ENCODE assay signal across 1 fruit fly cellular context in the genomic region with DNA sequence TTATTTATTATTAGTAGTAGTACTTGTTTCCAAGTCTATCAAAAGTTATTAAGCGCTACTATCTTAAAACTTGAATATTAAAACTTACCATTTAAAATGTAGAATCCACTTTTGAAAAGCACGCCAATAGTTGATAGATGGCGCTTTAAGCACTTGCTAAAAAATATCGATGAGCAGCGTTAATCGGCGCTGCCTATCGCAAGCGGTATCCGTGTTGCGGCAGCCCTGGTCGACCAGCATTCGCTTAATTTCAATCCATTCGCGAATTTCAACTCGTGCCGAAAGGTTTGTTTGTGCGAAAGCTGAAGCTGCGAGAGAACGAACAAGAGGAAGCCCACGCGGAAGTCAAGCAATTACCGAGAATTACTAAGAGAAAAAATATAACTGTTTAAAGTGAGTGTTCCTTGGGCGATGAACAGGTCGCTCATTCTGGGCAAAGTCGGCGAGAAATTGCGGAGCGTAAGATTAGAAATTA.
TF ChIP-seq lines count a peak whose summit lies in the region.

A gene (plus strand): TSS at position 253 of the 475 bp plus-strand sequence.

TF ChIP-seq in whole organism, embryonic, 481 proteins besides CTCF, POLR2A, EP300 and RAD21 (continued from another document and continues in another):
- TF ChIP-seq CG14965 (GFP tag; optimal IDR thresholded peaks at IDR 0.05; lab: Kevin White, UChicago; ENCODE audit: borderline replicate concordance) (no peak), org-1 (GFP tag; optimal IDR thresholded peaks at IDR 0.05; lab: Kevin White, UChicago) (no peak), gcm2 (GFP tag; optimal IDR thresholded peaks at IDR 0.05; lab: Kevin White, UChicago) (no peak), CG2120 (GFP tag; optimal IDR thresholded peaks at IDR 0.05; lab: Kevin White, UChicago) (peak; percentile 41), CG7839 (tag; optimal IDR thresholded peaks at IDR 0.05; lab: Kevin White, UChicago) (peak; percentile 3), gcm (GFP tag; optimal IDR thresholded peaks at IDR 0.05; lab: Kevin White, UChicago) (no peak), Mes4 (GFP tag; optimal IDR thresholded peaks at IDR 0.05; lab: Kevin White, UChicago) (no peak), CG9215 (GFP tag; IDR thresholded peaks at IDR 0.05; lab: Robert Waterston, UW) (0 out of 2 replicates have a peak, but pooled peaks have one; percentile 7), CG7928 (GFP tag; optimal IDR thresholded peaks at IDR 0.05; lab: Kevin White, UChicago) (peak; percentile 95), nmo (GFP tag; optimal IDR thresholded peaks at IDR 0.05; lab: Kevin White, UChicago) (peak; percentile 13), CG11093 (GFP tag; IDR thresholded peaks at IDR 0.05; lab: Robert Waterston, UW) (no peak), ham (GFP tag; IDR thresholded peaks at IDR 0.05; lab: Robert Waterston, UW) (no peak), CG32767 (GFP tag; IDR thresholded peaks at IDR 0.05; lab: Robert Waterston, UW) (no peak), CG1233 (GFP tag; optimal IDR thresholded peaks at IDR 0.05; lab: Kevin White, UChicago) (no peak), Sox100B (GFP tag; optimal IDR thresholded peaks at IDR 0.05; lab: Kevin White, UChicago) (no peak), CG8924 (tag; optimal IDR thresholded peaks at IDR 0.05; lab: Kevin White, UChicago) (no peak), gsb (GFP tag; IDR thresholded peaks at IDR 0.05; lab: Robert Waterston, UW) (no peak), CG11696 (GFP tag; IDR thresholded peaks at IDR 0.05; lab: Robert Waterston, UW) (no peak), ci (GFP tag; IDR thresholded peaks at IDR 0.05; lab: Robert Waterston, UW) (peak; percentile 36; the same call in 1 of the 3 replicates), Antp (GFP tag; optimal IDR thresholded peaks at IDR 0.05; lab: Kevin White, UChicago) (no peak), sqz (GFP tag; optimal IDR thresholded peaks at IDR 0.05; lab: Kevin White, UChicago) (no peak), CG13624 (GFP tag; optimal IDR thresholded peaks at IDR 0.05; lab: Kevin White, UChicago) (no peak), CG42726 (GFP tag; IDR thresholded peaks at IDR 0.05; lab: Robert Waterston, UW; ENCODE audit: partially characterized antibody) (peak; percentile 86), tx (GFP tag; optimal IDR thresholded peaks at IDR 0.05; lab: Kevin White, UChicago) (no peak), seq (GFP tag; IDR thresholded peaks at IDR 0.05; lab: Robert Waterston, UW) (no peak), pum (GFP tag; optimal IDR thresholded peaks at IDR 0.05; lab: Kevin White, UChicago) (no peak), Fer1 (GFP tag; optimal IDR thresholded peaks at IDR 0.05; lab: Kevin White, UChicago) (peak; percentile 8), TFAM (GFP tag; optimal IDR thresholded peaks at IDR 0.05; lab: Kevin White, UChicago) (no peak), Pdp1 (GFP tag; optimal IDR thresholded peaks at IDR 0.05; lab: Kevin White, UChicago) (peak in 1 of 2 experiments; percentile 9), Jarid2 (GFP tag; optimal IDR thresholded peaks at IDR 0.05; lab: Kevin White, UChicago) (peak; percentile 60), Hmr (GFP tag; optimal IDR thresholded peaks at IDR 0.05; lab: Kevin White, UChicago) (peak; percentile 40), CG2202 (tag; optimal IDR thresholded peaks at IDR 0.05; lab: Kevin White, UChicago) (no peak), Bgb (GFP tag; IDR thresholded peaks at IDR 0.05; lab: Robert Waterston, UW; ENCODE audit: partially characterized antibody) (peak; percentile 87), CG18476 (GFP tag; optimal IDR thresholded peaks at IDR 0.05; lab: Kevin White, UChicago) (no peak), NC2β (GFP tag; optimal IDR thresholded peaks at IDR 0.05; lab: Kevin White, UChicago) (no peak), CG12219 (GFP tag; optimal IDR thresholded peaks at IDR 0.05; lab: Kevin White, UChicago) (no peak), CG8478 (optimal IDR thresholded peaks at IDR 0.05; lab: Kevin White, UChicago) (no peak), zfh2 (GFP tag; optimal IDR thresholded peaks at IDR 0.05; lab: Kevin White, UChicago) (no peak), bcd (GFP tag; optimal IDR thresholded peaks at IDR 0.05; lab: Kevin White, UChicago) (peak; percentile 56), HLH4C (GFP tag; IDR thresholded peaks at IDR 0.05; lab: Robert Waterston, UW; ENCODE audit: partially characterized antibody) (peak; percentile 74), CG8281 (tag; optimal IDR thresholded peaks at IDR 0.05; lab: Kevin White, UChicago) (no peak), D19B (GFP tag; optimal IDR thresholded peaks at IDR 0.05; lab: Kevin White, UChicago) (no peak), Dek (tag; optimal IDR thresholded peaks at IDR 0.05; lab: Kevin White, UChicago) (peak; percentile 13), Dll (GFP tag; IDR thresholded peaks at IDR 0.05; lab: Robert Waterston, UW; ENCODE audit: partially characterized antibody) (peak; percentile 75), Usf (GFP tag; optimal IDR thresholded peaks at IDR 0.05; lab: Kevin White, UChicago) (no peak), ERR (GFP tag; optimal IDR thresholded peaks at IDR 0.05; lab: Kevin White, UChicago) (no peak), ranshi (GFP tag; IDR thresholded peaks at IDR 0.05; lab: Robert Waterston, UW) (0 out of 2 replicates have a peak, but pooled peaks have one; percentile 20), CG10209 (GFP tag; optimal IDR thresholded peaks at IDR 0.05; lab: Kevin White, UChicago) (no peak), Atf3 (GFP tag; optimal IDR thresholded peaks at IDR 0.05; lab: Kevin White, UChicago) (no peak), CG15696 (tag; optimal IDR thresholded peaks at IDR 0.05; lab: Kevin White, UChicago) (no peak), Chrac-16 (GFP tag; optimal IDR thresholded peaks at IDR 0.05; lab: Kevin White, UChicago) (no peak), CrebB (tag; optimal IDR thresholded peaks at IDR 0.05; lab: Kevin White, UChicago) (no peak), unpg (GFP tag; optimal IDR thresholded peaks at IDR 0.05; lab: Kevin White, UChicago) (no peak), Sox102F (GFP tag; optimal IDR thresholded peaks at IDR 0.05; lab: Kevin White, UChicago) (no peak), sd (tag; optimal IDR thresholded peaks at IDR 0.05; lab: Kevin White, UChicago) (no peak), dm (GFP tag; optimal IDR thresholded peaks at IDR 0.05; lab: Kevin White, UChicago) (no peak), odd (GFP tag; optimal IDR thresholded peaks at IDR 0.05; lab: Kevin White, UChicago) (no peak), CG8765 (GFP tag; IDR thresholded peaks at IDR 0.05; lab: Robert Waterston, UW) (no peak), CG11723 (GFP tag; optimal IDR thresholded peaks at IDR 0.05; lab: Kevin White, UChicago) (no peak), Myb (GFP tag; optimal IDR thresholded peaks at IDR 0.05; lab: Kevin White, UChicago) (peak; percentile 57), yki (optimal IDR thresholded peaks at IDR 0.05; lab: Kevin White, UChicago) (no peak), kni (GFP tag; optimal IDR thresholded peaks at IDR 0.05; lab: Kevin White, UChicago) (no peak), Hsf (GFP tag; optimal IDR thresholded peaks at IDR 0.05; lab: Kevin White, UChicago) (peak; percentile 15), Tbp (GFP tag; optimal IDR thresholded peaks at IDR 0.05; lab: Kevin White, UChicago) (no peak), Elba2 (GFP tag; optimal IDR thresholded peaks at IDR 0.05; lab: Kevin White, UChicago) (no peak), CG34422 (GFP tag; IDR thresholded peaks at IDR 0.05; lab: Robert Waterston, UW) (0 out of 3 replicates have a peak, but pooled peaks have one; percentile 27), MTF-1 (GFP tag; optimal IDR thresholded peaks at IDR 0.05; lab: Kevin White, UChicago; ENCODE audit: borderline replicate concordance) (peak; percentile 32), CG2678 (tag; optimal IDR thresholded peaks at IDR 0.05; lab: Kevin White, UChicago) (no peak), Hey (tag; optimal IDR thresholded peaks at IDR 0.05; lab: Kevin White, UChicago) (no peak), CG30020 (tag; optimal IDR thresholded peaks at IDR 0.05; lab: Kevin White, UChicago) (no peak), Awh (GFP tag; IDR thresholded peaks at IDR 0.05; lab: Robert Waterston, UW) (no peak), CG12659 (GFP tag; optimal IDR thresholded peaks at IDR 0.05; lab: Kevin White, UChicago) (peak; percentile 44), ab (GFP tag; optimal IDR thresholded peaks at IDR 0.05; lab: Kevin White, UChicago) (no peak), HLH54F (GFP tag; optimal IDR thresholded peaks at IDR 0.05; lab: Kevin White, UChicago) (peak; percentile 6), z (GFP tag; IDR thresholded peaks at IDR 0.05; lab: Robert Waterston, UW) (no peak), vvl (GFP tag; IDR thresholded peaks at IDR 0.05; lab: Robert Waterston, UW) (peak; percentile 42), jumu (GFP tag; optimal IDR thresholded peaks at IDR 0.05; lab: Kevin White, UChicago) (no peak), Bdp1 (GFP tag; optimal IDR thresholded peaks at IDR 0.05; lab: Kevin White, UChicago) (no peak), chn (GFP tag; optimal IDR thresholded peaks at IDR 0.05; lab: Kevin White, UChicago) (no peak), YL-1 (GFP tag; optimal IDR thresholded peaks at IDR 0.05; lab: Kevin White, UChicago) (no peak), unc-4 (GFP tag; IDR thresholded peaks at IDR 0.05; lab: Robert Waterston, UW; ENCODE audit: partially characterized antibody) (peak; percentile 83), CG11247 (GFP tag; IDR thresholded peaks at IDR 0.05; lab: Robert Waterston, UW) (no peak), wdn (GFP tag; IDR thresholded peaks at IDR 0.05; lab: Robert Waterston, UW) (no peak), Atf-2 (GFP tag; optimal IDR thresholded peaks at IDR 0.05; lab: Kevin White, UChicago) (no peak), sug (tag; optimal IDR thresholded peaks at IDR 0.05; lab: Kevin White, UChicago) (peak; percentile 33), Blimp-1 (GFP tag; optimal IDR thresholded peaks at IDR 0.05; lab: Kevin White, UChicago) (no peak), Dip3 (GFP tag; optimal IDR thresholded peaks at IDR 0.05; lab: Kevin White, UChicago) (no peak), ara (GFP tag; IDR thresholded peaks at IDR 0.05; lab: Robert Waterston, UW) (no peak), CG3163 (GFP tag; optimal IDR thresholded peaks at IDR 0.05; lab: Kevin White, UChicago) (peak; percentile 11), gem (tag; optimal IDR thresholded peaks at IDR 0.05; lab: Kevin White, UChicago) (peak; percentile 17), pfk (GFP tag; optimal IDR thresholded peaks at IDR 0.05; lab: Kevin White, UChicago) (peak; percentile 28), CG4328 (GFP tag; optimal IDR thresholded peaks at IDR 0.05; lab: Kevin White, UChicago) (no peak), CG4820 (GFP tag; optimal IDR thresholded peaks at IDR 0.05; lab: Kevin White, UChicago) (no peak), caup (GFP tag; optimal IDR thresholded peaks at IDR 0.05; lab: Kevin White, UChicago; ENCODE audit: severe bottlenecking) (peak; percentile 29), Vsx1 (GFP tag; optimal IDR thresholded peaks at IDR 0.05; lab: Kevin White, UChicago) (no peak), Doc3 (GFP tag; IDR thresholded peaks at IDR 0.05; lab: Robert Waterston, UW; ENCODE audit: partially characterized antibody) (peak; percentile 53; the same call in 1 of the 3 replicates), ac (GFP tag; optimal IDR thresholded peaks at IDR 0.05; lab: Kevin White, UChicago) (no peak), CG3726 (GFP tag; IDR thresholded peaks at IDR 0.05; lab: Robert Waterston, UW) (no peak), hbn (GFP tag; IDR thresholded peaks at IDR 0.05; lab: Robert Waterston, UW; ENCODE audit: partially characterized antibody) (peak; percentile 74; the same call in 1 of the 2 replicates), NK7.1 (GFP tag; optimal IDR thresholded peaks at IDR 0.05; lab: Kevin White, UChicago) (no peak), Dbx (GFP tag; IDR thresholded peaks at IDR 0.05; lab: Robert Waterston, UW) (peak; percentile 74), p53 (GFP tag; optimal IDR thresholded peaks at IDR 0.05; lab: Kevin White, UChicago) (no peak), cato (GFP tag; optimal IDR thresholded peaks at IDR 0.05; lab: Kevin White, UChicago; ENCODE audit: borderline replicate concordance) (no peak), wor (GFP tag; IDR thresholded peaks at IDR 0.05; lab: Robert Waterston, UW) (no peak), Xbp1 (GFP tag; optimal IDR thresholded peaks at IDR 0.05; lab: Kevin White, UChicago) (peak; percentile 32), trem (tag; optimal IDR thresholded peaks at IDR 0.05; lab: Kevin White, UChicago) (no peak), gfzf (GFP tag; optimal IDR thresholded peaks at IDR 0.05; lab: Kevin White, UChicago) (peak; percentile 57), cas (GFP tag; IDR thresholded peaks at IDR 0.05; lab: Robert Waterston, UW) (no peak), CG17361 (GFP tag; IDR thresholded peaks at IDR 0.05; lab: Robert Waterston, UW) (no peak), schlank (tag; optimal IDR thresholded peaks at IDR 0.05; lab: Kevin White, UChicago) (no peak), ato (GFP tag; IDR thresholded peaks at IDR 0.05; lab: Robert Waterston, UW; ENCODE audit: partially characterized antibody) (peak; percentile 47; the same call in 1 of the 2 replicates), psq (GFP tag; optimal IDR thresholded peaks at IDR 0.05; lab: Kevin White, UChicago) (no peak), CG6791 (GFP tag; IDR thresholded peaks at IDR 0.05; lab: Robert Waterston, UW; ENCODE audit: partially characterized antibody) (peak; percentile 78), chinmo (GFP tag; IDR thresholded peaks at IDR 0.05; lab: Robert Waterston, UW; ENCODE audit: partially characterized antibody) (peak; percentile 85; the same call in 2 of the 4 replicates), Hmx (GFP tag; optimal IDR thresholded peaks at IDR 0.05; lab: Kevin White, UChicago) (no peak), trh (GFP tag; optimal IDR thresholded peaks at IDR 0.05; lab: Kevin White, UChicago) (no peak), otp (GFP tag; IDR thresholded peaks at IDR 0.05; lab: Robert Waterston, UW) (no peak), CG16813 (GFP tag; IDR thresholded peaks at IDR 0.05; lab: Robert Waterston, UW; ENCODE audit: partially characterized antibody) (peak; percentile 71), CG34376 (GFP tag; optimal IDR thresholded peaks at IDR 0.05; lab: Kevin White, UChicago) (peak; percentile 58), CG9437 (GFP tag; optimal IDR thresholded peaks at IDR 0.05; lab: Kevin White, UChicago) (no peak), CG18619 (GFP tag; optimal IDR thresholded peaks at IDR 0.05; lab: Kevin White, UChicago) (no peak), CG7357 (GFP tag; IDR thresholded peaks at IDR 0.05; lab: Robert Waterston, UW) (no peak), ase (GFP tag; IDR thresholded peaks at IDR 0.05; lab: Robert Waterston, UW) (no peak), CG17186 (GFP tag; optimal IDR thresholded peaks at IDR 0.05; lab: Kevin White, UChicago) (peak; percentile 11), CG5180 (GFP tag; optimal IDR thresholded peaks at IDR 0.05; lab: Kevin White, UChicago) (no peak), CG10979 (tag; optimal IDR thresholded peaks at IDR 0.05; lab: Kevin White, UChicago) (no peak), CG17568 (GFP tag; optimal IDR thresholded peaks at IDR 0.05; lab: Kevin White, UChicago) (no peak)
